Fruit fly (Drosophila melanogaster) whole organism, embryonic: ENCODE data around the gene CG33641.
A peak's percentile ranks its signal among the peaks of the same experiment; 100 is the strongest.

Experiments used
- Atf3 ChIP-seq: fragments of 200-800 bp; sonication (Bioruptor generic); optimal IDR thresholded peaks from 3 replicates; lab custom pipeline; 2016; ENCODE audit warnings: missing biosample characterization, missing genetic modification characterization
- BEAF-32 ChIP-seq: fragments of 200-800 bp; sonication (Bioruptor generic); optimal IDR thresholded peaks from 3 replicates; lab custom pipeline; 2017; ENCODE audit warnings: missing biosample characterization, missing genetic modification characterization, mild to moderate bottlenecking, moderate library complexity, missing genetic modification reagents
- CG10543 ChIP-seq: fragments of 200-800 bp; sonication (Bioruptor generic); optimal IDR thresholded peaks from 3 replicates; lab custom pipeline; 2017; ENCODE audit warnings: missing biosample characterization, mild to moderate bottlenecking, missing genetic modification characterization, moderate library complexity
- CG11560 ChIP-seq: fragments of 200-800 bp; sonication (Bioruptor generic); IDR thresholded peaks from 3 replicates; pipeline ENCODE4 v1.3.6; 2022; ENCODE audit warnings: missing biosample characterization, missing genetic modification characterization
- CG11695 ChIP-seq: fragments of 200-800 bp; sonication (Bioruptor generic); IDR thresholded peaks from 3 replicates; pipeline ENCODE4 v1.3.6; 2022; ENCODE audit warnings: missing biosample characterization, missing genetic modification characterization
- CG12391 ChIP-seq: fragments of 200-800 bp; sonication (Bioruptor generic); optimal IDR thresholded peaks from 3 replicates; lab custom pipeline; 2018; ENCODE audit warnings: missing biosample characterization, mild to moderate bottlenecking, missing genetic modification characterization, moderate library complexity
- CG13624 ChIP-seq: fragments of 200-800 bp; sonication (Bioruptor generic); optimal IDR thresholded peaks from 2 replicates; lab custom pipeline; 2016; ENCODE audit warnings: missing biosample characterization, missing genetic modification characterization
- CG14667 ChIP-seq: fragments of 200-800 bp; sonication (Bioruptor generic); IDR thresholded peaks from 2 replicates; pipeline ENCODE4 v1.3.6; 2022; ENCODE audit warnings: missing biosample characterization, missing genetic modification characterization
- CG14710 ChIP-seq: fragments of 200-800 bp; sonication (Bioruptor generic); optimal IDR thresholded peaks from 3 replicates; lab custom pipeline; 2019; ENCODE audit warnings: missing biosample characterization, mild to moderate bottlenecking, missing genetic modification characterization, moderate library complexity
- CG14860 ChIP-seq: fragments of 200-800 bp; sonication (Bioruptor generic); IDR thresholded peaks from 3 replicates; pipeline ENCODE4 v1.3.6; 2022; ENCODE audit warnings: missing biosample characterization, missing genetic modification characterization; ENCODE audit not compliant: partially characterized antibody
- CG1603 ChIP-seq: fragments of 200-800 bp; sonication (Bioruptor generic); optimal IDR thresholded peaks from 2 replicates; lab custom pipeline; 2019; ENCODE audit warnings: missing biosample characterization, mild to moderate bottlenecking, missing genetic modification characterization, moderate library complexity
- CG17385 ChIP-seq: fragments of 200-800 bp; sonication (Bioruptor generic); optimal IDR thresholded peaks from 3 replicates; lab custom pipeline; 2018; ENCODE audit warnings: missing biosample characterization, mild to moderate bottlenecking, missing genetic modification characterization
- CG18476 ChIP-seq: fragments of 200-800 bp; sonication (Bioruptor generic); optimal IDR thresholded peaks from 2 replicates; lab custom pipeline; 2016; ENCODE audit warnings: missing biosample characterization, mild to moderate bottlenecking, missing genetic modification characterization
- CG2199 ChIP-seq: fragments of 200-800 bp; sonication (Bioruptor generic); IDR thresholded peaks from 3 replicates; pipeline ENCODE4 v1.3.6; 2022; ENCODE audit warnings: missing biosample characterization, missing genetic modification characterization
- CG32767 ChIP-seq: fragments of 200-800 bp; sonication (Bioruptor generic); IDR thresholded peaks from 2 replicates; pipeline ENCODE4 v1.3.6; 2022; ENCODE audit warnings: missing biosample characterization, missing genetic modification characterization
- CG32772 ChIP-seq: fragments of 200-800 bp; sonication (Bioruptor generic); IDR thresholded peaks from 2 replicates; pipeline ENCODE4 v1.3.6; 2022; ENCODE audit warnings: missing biosample characterization, missing genetic modification characterization
- CG42726 ChIP-seq: fragments of 200-800 bp; sonication (Bioruptor generic); IDR thresholded peaks from 2 replicates; pipeline ENCODE4 v1.3.6; 2022; ENCODE audit warnings: missing biosample characterization, missing genetic modification characterization; ENCODE audit not compliant: partially characterized antibody
- CG4328 ChIP-seq: fragments of 200-800 bp; sonication (Bioruptor generic); optimal IDR thresholded peaks from 3 replicates; lab custom pipeline; 2017; ENCODE audit warnings: missing biosample characterization, missing genetic modification reagents, missing genetic modification characterization
- CG6689 ChIP-seq: fragments of 200-800 bp; sonication (Bioruptor generic); IDR thresholded peaks from 2 replicates; pipeline ENCODE4 v1.3.6; 2022; ENCODE audit warnings: missing biosample characterization, missing genetic modification characterization
- CG7271 ChIP-seq: fragments of 200-800 bp; sonication (Bioruptor generic); optimal IDR thresholded peaks from 2 replicates; lab custom pipeline; 2018; ENCODE audit warnings: missing biosample characterization, mild to moderate bottlenecking, missing genetic modification characterization, moderate library complexity
- CG8388 ChIP-seq: fragments of 200-800 bp; sonication (Bioruptor generic); optimal IDR thresholded peaks from 2 replicates; lab custom pipeline; 2019; ENCODE audit warnings: missing biosample characterization, mild to moderate bottlenecking, missing genetic modification characterization, moderate library complexity
- CTCF ChIP-seq: fragments of 200-800 bp; sonication (Bioruptor generic); optimal IDR thresholded peaks from 2 replicates; lab custom pipeline; 2017; ENCODE audit warnings: missing biosample characterization, mild to moderate bottlenecking, missing genetic modification characterization, moderate library complexity
- CoRest ChIP-seq: fragments of 200-800 bp; sonication (Bioruptor generic); optimal IDR thresholded peaks from 3 replicates; lab custom pipeline; 2018; ENCODE audit warnings: missing biosample characterization, mild to moderate bottlenecking, missing genetic modification characterization, moderate library complexity
- Dbx ChIP-seq: fragments of 200-800 bp; sonication (Bioruptor generic); IDR thresholded peaks from 3 replicates; pipeline ENCODE4 v1.3.6; 2022; ENCODE audit warnings: missing biosample characterization, missing genetic modification characterization
- Elba2 ChIP-seq: fragments of 200-800 bp; sonication (Bioruptor generic); optimal IDR thresholded peaks from 3 replicates; lab custom pipeline; 2016; ENCODE audit warnings: missing biosample characterization, missing genetic modification characterization
- Fer2 ChIP-seq: fragments of 200-800 bp; sonication (Bioruptor generic); optimal IDR thresholded peaks from 2 replicates; lab custom pipeline; 2018; ENCODE audit warnings: missing biosample characterization, mild to moderate bottlenecking, missing genetic modification characterization, moderate library complexity
- Hsf ChIP-seq: fragments of 200-800 bp; sonication (Bioruptor generic); optimal IDR thresholded peaks from 3 replicates; lab custom pipeline; 2016; ENCODE audit warnings: missing biosample characterization, missing genetic modification characterization
- Jarid2 ChIP-seq: fragments of 200-800 bp; sonication (Bioruptor generic); optimal IDR thresholded peaks from 3 replicates; lab custom pipeline; 2017; ENCODE audit warnings: mild to moderate bottlenecking, missing biosample characterization, missing genetic modification reagents, missing genetic modification characterization
- Lpt ChIP-seq: fragments of >200 bp; optimal IDR thresholded peaks from 2 replicates; lab custom pipeline; 2018; ENCODE audit warnings: missing biosample characterization, missing genetic modification characterization
- MTF-1 ChIP-seq: fragments of 200-800 bp; sonication (Bioruptor generic); optimal IDR thresholded peaks from 2 replicates; lab custom pipeline; 2018; ENCODE audit warnings: missing biosample characterization, mild to moderate bottlenecking, missing genetic modification characterization, borderline replicate concordance
- NFAT ChIP-seq: fragments of 200-800 bp; sonication (Bioruptor generic); IDR thresholded peaks from 2 replicates; pipeline ENCODE4 v1.3.6; 2022; ENCODE audit warnings: missing biosample characterization, missing genetic modification characterization
- Poxn ChIP-seq: fragments of 200-800 bp; sonication (Bioruptor generic); IDR thresholded peaks from 2 replicates; pipeline ENCODE4 v1.3.6; 2022; ENCODE audit warnings: missing biosample characterization, missing genetic modification characterization
- Ravus ChIP-seq: fragments of 200-800 bp; sonication (Bioruptor generic); IDR thresholded peaks from 2 replicates; pipeline ENCODE4 v1.3.6; 2022; ENCODE audit warnings: missing biosample characterization, missing genetic modification characterization
- Sin3A ChIP-seq: fragments of >200 bp; optimal IDR thresholded peaks from 2 replicates; lab custom pipeline; 2018
- Six4 ChIP-seq: fragments of 200-800 bp; sonication (Bioruptor generic); optimal IDR thresholded peaks from 2 replicates; lab custom pipeline; 2016; ENCODE audit warnings: missing biosample characterization, missing genetic modification characterization
- Sox100B ChIP-seq: fragments of 200-800 bp; sonication (Bioruptor generic); optimal IDR thresholded peaks from 3 replicates; lab custom pipeline; 2018; ENCODE audit warnings: missing biosample characterization, mild to moderate bottlenecking, missing genetic modification characterization
- cad ChIP-seq: fragments of >200 bp; optimal IDR thresholded peaks from 2 replicates; lab custom pipeline; 2017; ENCODE audit warnings: missing biosample characterization, missing genetic modification characterization
- chn ChIP-seq: fragments of 200-800 bp; sonication (Bioruptor generic); optimal IDR thresholded peaks from 2 replicates; lab custom pipeline; 2016; ENCODE audit warnings: missing biosample characterization, missing genetic modification characterization
- gcm ChIP-seq: fragments of 200-800 bp; sonication (Bioruptor generic); optimal IDR thresholded peaks from 2 replicates; lab custom pipeline; 2019; ENCODE audit warnings: missing biosample characterization, mild to moderate bottlenecking, missing genetic modification characterization, moderate library complexity
- hkb ChIP-seq, 2 experiments: fragments of 200-800 bp in 1 of 2; fragments of >200 bp in 1 of 2; sonication (Bioruptor generic) in 1 of 2; IDR thresholded peaks in 1 of 2; optimal IDR thresholded peaks in 1 of 2; 2 replicates each; pipeline versions ENCODE4 v1.3.6 to Lab custom; 2017 to 2022; ENCODE audit warnings: missing biosample characterization in 1 of 2, missing genetic modification characterization in 1 of 2
- jing ChIP-seq: fragments of 200-800 bp; sonication (Bioruptor generic); optimal IDR thresholded peaks from 2 replicates; lab custom pipeline; 2018; ENCODE audit warnings: missing biosample characterization, mild to moderate bottlenecking, missing genetic modification characterization
- odd ChIP-seq: fragments of 200-800 bp; sonication (Bioruptor generic); optimal IDR thresholded peaks from 2 replicates; lab custom pipeline; 2017; ENCODE audit warnings: missing biosample characterization, mild to moderate bottlenecking, missing genetic modification characterization
- onecut ChIP-seq: fragments of 200-800 bp; sonication (Bioruptor generic); IDR thresholded peaks from 2 replicates; pipeline ENCODE4 v1.3.6; 2022; ENCODE audit warnings: missing biosample characterization, missing genetic modification characterization
- row ChIP-seq: fragments of 200-800 bp; sonication (Bioruptor generic); IDR thresholded peaks from 3 replicates; pipeline ENCODE4 v1.3.6; 2022; ENCODE audit warnings: missing biosample characterization, missing genetic modification characterization
- scrt ChIP-seq: fragments of 200-800 bp; sonication (Bioruptor generic); optimal IDR thresholded peaks from 2 replicates; lab custom pipeline; 2018; ENCODE audit warnings: missing biosample characterization, mild to moderate bottlenecking, missing genetic modification characterization, moderate library complexity
- seq ChIP-seq: fragments of 200-800 bp; sonication (Bioruptor generic); IDR thresholded peaks from 2 replicates; pipeline ENCODE4 v1.3.6; 2022; ENCODE audit warnings: missing biosample characterization, missing genetic modification characterization
- stwl ChIP-seq: fragments of 200-800 bp; sonication (Bioruptor generic); optimal IDR thresholded peaks from 3 replicates; lab custom pipeline; 2018; ENCODE audit warnings: missing biosample characterization, mild to moderate bottlenecking, missing genetic modification characterization, moderate library complexity
- sug ChIP-seq: fragments of 200-800 bp; optimal IDR thresholded peaks from 2 replicates; lab custom pipeline; 2019; ENCODE audit warnings: missing biosample characterization, mild to moderate bottlenecking, missing genetic modification characterization, moderate library complexity
- tio ChIP-seq: fragments of 200-800 bp; sonication (Bioruptor generic); optimal IDR thresholded peaks from 2 replicates; lab custom pipeline; 2017; ENCODE audit warnings: missing biosample characterization, missing genetic modification characterization, inconsistent platforms
- vfl ChIP-seq: fragments of 200-800 bp; sonication (Bioruptor generic); optimal IDR thresholded peaks from 2 replicates; lab custom pipeline; 2016; ENCODE audit warnings: missing biosample characterization, missing genetic modification characterization
- zen ChIP-seq: fragments of 200-800 bp; sonication (Bioruptor generic); optimal IDR thresholded peaks from 3 replicates; lab custom pipeline; 2018; ENCODE audit warnings: missing biosample characterization, mild to moderate bottlenecking, missing genetic modification characterization, moderate library complexity

Gene CG33641

dm6 chr2L:13571791-13572451, 43.1 kb downstream of the CG33641 start (continued):
- no peak for TF ChIP-seq CG10543 (GFP tag; lab: Kevin White, UChicago)
- TF ChIP-seq sug (tag; lab: Kevin White, UChicago): no peak
- no peak for TF ChIP-seq CG17385 (GFP tag; lab: Kevin White, UChicago)
- TF ChIP-seq CG14710: no peak
- TF ChIP-seq CG1603 (tag; lab: Kevin White, UChicago): no peak
- TF ChIP-seq Dbx (GFP tag; lab: Robert Waterston, UW): no peak
- TF ChIP-seq CG14667 (GFP tag; lab: Robert Waterston, UW): no peak
- no peak for TF ChIP-seq odd (GFP tag; lab: Kevin White, UChicago)
- TF ChIP-seq hkb (optimal IDR thresholded peaks at IDR 0.05; lab: Kevin White, UChicago): no peak
- TF ChIP-seq hkb (GFP tag; IDR thresholded peaks at IDR 0.05; lab: Robert Waterston, UW): no peak
- TF ChIP-seq zen (tag; lab: Kevin White, UChicago): no peak
- no peak for TF ChIP-seq Poxn
- TF ChIP-seq CG14860: no peak
- TF ChIP-seq Lpt (GFP tag; lab: Kevin White, UChicago): no peak
- TF ChIP-seq MTF-1 (GFP tag; lab: Kevin White, UChicago): no peak
- no peak for TF ChIP-seq vfl (GFP tag; lab: Kevin White, UChicago)
- TF ChIP-seq CoRest (tag; lab: Kevin White, UChicago): peak; percentile 53
- TF ChIP-seq Sin3A (lab: Kevin White, UChicago): no peak
- no peak for TF ChIP-seq Jarid2 (GFP tag; lab: Kevin White, UChicago)
- peak; percentile 32 for TF ChIP-seq scrt (GFP tag; lab: Kevin White, UChicago)
- no peak for TF ChIP-seq CG4328 (GFP tag; lab: Kevin White, UChicago)
- peak; percentile 26 for TF ChIP-seq CG12391 (tag; lab: Kevin White, UChicago)
- no peak for TF ChIP-seq NFAT (GFP tag; lab: Robert Waterston, UW)
- no peak for TF ChIP-seq CG2199
- TF ChIP-seq CG32767 (GFP tag; lab: Robert Waterston, UW): no peak
- TF ChIP-seq seq (GFP tag; lab: Robert Waterston, UW): no peak
- TF ChIP-seq CTCF (GFP tag; lab: Kevin White, UChicago): no peak
- TF ChIP-seq gcm (GFP tag; lab: Kevin White, UChicago): no peak
- no peak for TF ChIP-seq CG7271 (tag; lab: Kevin White, UChicago)
- no peak for TF ChIP-seq Six4 (GFP tag; lab: Kevin White, UChicago)
- no peak for TF ChIP-seq CG11560 (tag; lab: Robert Waterston, UW)
- TF ChIP-seq CG8388 (GFP tag; lab: Kevin White, UChicago): peak; percentile 29
- peak; percentile 60; the same call in 2 of the 3 replicates for TF ChIP-seq row
- no peak for TF ChIP-seq CG42726 (GFP tag; lab: Robert Waterston, UW)
- no peak for TF ChIP-seq CG32772 (GFP tag; lab: Robert Waterston, UW)
- TF ChIP-seq Atf3: no peak
- TF ChIP-seq tio: no peak
- TF ChIP-seq onecut (GFP tag; lab: Robert Waterston, UW): no peak
- peak; percentile 39 for TF ChIP-seq Sox100B
- no peak for TF ChIP-seq Fer2 (tag; lab: Kevin White, UChicago)
- TF ChIP-seq Elba2 (GFP tag; lab: Kevin White, UChicago): no peak
- no peak for TF ChIP-seq chn
- no peak for TF ChIP-seq Hsf (GFP tag; lab: Kevin White, UChicago)
- TF ChIP-seq CG11695 (GFP tag; lab: Robert Waterston, UW): 0 out of 3 replicates have a peak, but pooled peaks have one; percentile 20
- no peak for TF ChIP-seq cad (GFP tag; lab: Kevin White, UChicago)
- TF ChIP-seq Ravus: no peak
- TF ChIP-seq CG18476 (GFP tag; lab: Kevin White, UChicago): no peak
- TF ChIP-seq BEAF-32: no peak
- TF ChIP-seq stwl (tag; lab: Kevin White, UChicago): no peak
- TF ChIP-seq CG6689: peak; percentile 50
- TF ChIP-seq jing (GFP tag; lab: Kevin White, UChicago): no peak
- TF ChIP-seq CG13624 (GFP tag; lab: Kevin White, UChicago): no peak
